Worm (Caenorhabditis elegans): Measurements from ENCODE around the gene sgn-1.

Gene sgn-1

ce11 chrII:8747246-8747938, 36.1 kb downstream of the sgn-1 start (continued):
- TF ChIP-seq pha-4 (tag; optimal IDR thresholded peaks at IDR 0.05) (no peak), him-1 (tag; optimal IDR thresholded peaks at IDR 0.05) (no peak), mes-4 (tag; optimal IDR thresholded peaks at IDR 0.05) (no peak), snpc-1.3 (tag; optimal IDR thresholded peaks at IDR 0.05; ENCODE audit: insufficient read depth) (peak; percentile 55), B0035.1 (tag; optimal IDR thresholded peaks at IDR 0.05) (peak; percentile 62), madf-3 (GFP tag; IDR thresholded peaks at IDR 0.05) (peak; percentile 66; the same call in 1 of the 2 replicates), zim-3 (tag; optimal IDR thresholded peaks at IDR 0.05) (no peak), ceh-40 (GFP tag; IDR thresholded peaks at IDR 0.05) (peak; percentile 55; the same call in 1 of the 2 replicates), bed-2 (GFP tag; IDR thresholded peaks at IDR 0.05) (no peak), Y56A3A.18 (GFP tag; IDR thresholded peaks at IDR 0.05) (peak; percentile 86; the same call in 1 of the 2 replicates), akir-1 (GFP tag; optimal IDR thresholded peaks at IDR 0.05) (peak; percentile 19), hmg-1.2 (GFP tag; IDR thresholded peaks at IDR 0.05) (peak; percentile 4; the same call in 1 of the 2 replicates), aptf-3 (GFP tag; IDR thresholded peaks at IDR 0.05) (peak; percentile 63), unc-62 (GFP tag; optimal IDR thresholded peaks at IDR 0.05) (no peak), D2030.7 (GFP tag; IDR thresholded peaks at IDR 0.05) (no peak), F37B4.10 (GFP tag; IDR thresholded peaks at IDR 0.05) (0 out of 2 replicates have a peak, but pooled peaks have one; percentile 80), bed-1 (GFP tag; IDR thresholded peaks at IDR 0.05) (no peak), nfyb-1 (GFP tag; IDR thresholded peaks at IDR 0.05) (peak; percentile 78), ets-4 (GFP tag; optimal IDR thresholded peaks at IDR 0.05) (no peak), Y53G8AR.9 (GFP tag; conservative IDR thresholded peaks at IDR 0.05) (peak; percentile 93), nhr-80 (tag; optimal IDR thresholded peaks at IDR 0.05) (peak; percentile 59), tlf-1 (GFP tag; optimal IDR thresholded peaks at IDR 0.05) (peak; percentile 90), chd-7 (tag; optimal IDR thresholded peaks at IDR 0.05) (peak; percentile 86), F22D6.2 (tag; optimal IDR thresholded peaks at IDR 0.05) (peak; percentile 34), snpc-1.1 (tag; optimal IDR thresholded peaks at IDR 0.05; ENCODE audit: insufficient read depth) (no peak), ama-1 (optimal IDR thresholded peaks at IDR 0.05) (peak; percentile 96), ama-1 (GFP tag; optimal IDR thresholded peaks at IDR 0.05) (no peak), F57A8.1 (GFP tag; optimal IDR thresholded peaks at IDR 0.05) (no peak), Y53F4B.3 (GFP tag; IDR thresholded peaks at IDR 0.05) (0 out of 2 replicates have a peak, but pooled peaks have one; percentile 25), lin-40 (tag; optimal IDR thresholded peaks at IDR 0.05) (peak; percentile 68), sdz-38 (tag; optimal IDR thresholded peaks at IDR 0.05) (no peak), efl-1 (GFP tag; optimal IDR thresholded peaks at IDR 0.05) (peak; percentile 8), atf-7 (tag; optimal IDR thresholded peaks at IDR 0.05) (peak; percentile 2), athp-1 (tag; optimal IDR thresholded peaks at IDR 0.05) (no peak), ccch-3 (GFP tag; optimal IDR thresholded peaks at IDR 0.05) (no peak), Y95B8A.8 (GFP tag; IDR thresholded peaks at IDR 0.05) (peak; percentile 82; the same call in 1 of the 2 replicates), F10E7.11 (tag; optimal IDR thresholded peaks at IDR 0.05) (no peak), snpc-3.4 (tag; optimal IDR thresholded peaks at IDR 0.05) (no peak), F33H1.4 (GFP tag; IDR thresholded peaks at IDR 0.05) (no peak), lsy-27 (tag; optimal IDR thresholded peaks at IDR 0.05; ENCODE audit: borderline replicate concordance, insufficient read depth) (no peak), madf-8 (GFP tag; conservative IDR thresholded peaks at IDR 0.05) (no peak), nhr-90 (tag; optimal IDR thresholded peaks at IDR 0.05) (peak; percentile 88), B0261.1 (tag; optimal IDR thresholded peaks at IDR 0.05) (no peak), rpc-1 (optimal IDR thresholded peaks at IDR 0.05) (no peak), rpc-1 (tag; optimal IDR thresholded peaks at IDR 0.05) (no peak), ztf-18 (tag; optimal IDR thresholded peaks at IDR 0.05) (peak; percentile 7), madf-10 (tag; optimal IDR thresholded peaks at IDR 0.05) (peak; percentile 60), ekl-4 (GFP tag; IDR thresholded peaks at IDR 0.05) (no peak; the same call in 1 of the 2 replicates)
